Worm (Caenorhabditis elegans) whole organism, young adult: ENCODE results near the gene cope-1.
"Not testable (repeated sequence)": the region's sequence is repeated elsewhere in the genome, so short reads cannot be mapped to it uniquely, and the experiment has no call there.

Source experiments
- F52B5.7 ChIP-seq: sonication (generic microtip); optimal IDR thresholded peaks from 2 replicates; lab custom pipeline; 2016; ENCODE audit warnings: mild to moderate bottlenecking, missing genetic modification characterization, missing compliant biosample characterization
- K11D2.4 ChIP-seq: fragments of 200-800 bp; sonication (Bioruptor generic); IDR thresholded peaks from 2 replicates; pipeline ENCODE4 v1.3.6; 2022; ENCODE audit warnings: missing genetic modification reagents, missing genetic modification characterization, missing compliant biosample characterization
- ets-4 ChIP-seq: fragments of 200-800 bp; sonication (Bioruptor generic); optimal IDR thresholded peaks from 2 replicates; lab custom pipeline; 2018; ENCODE audit warnings: mild to moderate bottlenecking, missing genetic modification characterization, missing compliant biosample characterization
- fkh-3 ChIP-seq: sonication (generic microtip); optimal IDR thresholded peaks from 2 replicates; lab custom pipeline; 2016; ENCODE audit warnings: mild to moderate bottlenecking, missing genetic modification characterization, missing compliant biosample characterization
- nfya-2 ChIP-seq: fragments of 200-800 bp; sonication (Bioruptor generic); IDR thresholded peaks from 2 replicates; pipeline ENCODE4 v1.3.6; 2022; ENCODE audit warnings: missing genetic modification reagents, missing genetic modification characterization, missing compliant biosample characterization
- nfyb-1 ChIP-seq: fragments of 200-800 bp; sonication (Bioruptor generic); IDR thresholded peaks from 2 replicates; pipeline ENCODE4 v1.3.6; 2022; ENCODE audit warnings: missing genetic modification reagents, missing genetic modification characterization, missing compliant biosample characterization
- nhr-179 ChIP-seq: sonication (generic microtip); optimal IDR thresholded peaks from 2 replicates; lab custom pipeline; 2016; ENCODE audit warnings: mild to moderate bottlenecking, missing genetic modification characterization, missing compliant biosample characterization
- pha-4 ChIP-seq: fragments of 150-350 bp; sonication (generic microtip); optimal IDR thresholded peaks from 2 replicates; lab custom pipeline; 2014; ENCODE audit warnings: missing biosample characterization, missing genetic modification reagents, missing genetic modification characterization
- rec-8 ChIP-seq, 2 experiments: sonication (generic microtip); optimal IDR thresholded peaks; 2 replicates each; lab custom pipeline; 2016; ENCODE audit warnings: mild to moderate bottlenecking in 2 of 2, missing genetic modification characterization in 2 of 2, missing genetic modification reagents in 2 of 2, missing genotype in 2 of 2, missing biosample characterization in 1 of 2, missing compliant biosample characterization in 1 of 2, moderate library complexity in 1 of 2
- rpc-1 ChIP-seq, 2 experiments: fragments of 150-350 bp in 1 of 2; sonication (generic microtip) in 1 of 2; optimal IDR thresholded peaks; 2 replicates each; lab custom pipeline; 2014 to 2018; ENCODE audit warnings: missing biosample characterization in 1 of 2, missing genetic modification characterization in 1 of 2, missing genetic modification reagents in 1 of 2, missing genotype in 1 of 2
- unc-130 ChIP-seq: sonication (generic microtip); optimal IDR thresholded peaks from 2 replicates; lab custom pipeline; 2016; ENCODE audit warnings: missing genetic modification reagents, missing genetic modification characterization, missing compliant biosample characterization

ce11 chrIII:13446865-13447264, 20.8 kb downstream of the cope-1 start:
- TF ChIP-seq rpc-1 (optimal IDR thresholded peaks at IDR 0.05; lab: Kevin White, UChicago); rpc-1 (tag; optimal IDR thresholded peaks at IDR 0.05; lab: Kevin White, UChicago); nfya-2 (GFP tag; lab: Robert Waterston, UW); nhr-179 (tag; lab: Kevin White, UChicago); K11D2.4 (GFP tag; lab: Robert Waterston, UW); fkh-3 (tag; lab: Kevin White, UChicago); nfyb-1 (GFP tag; lab: Robert Waterston, UW); ets-4 (GFP tag; lab: Kevin White, UChicago); unc-130; pha-4; F52B5.7 (tag; lab: Kevin White, UChicago); rec-8 (tag; optimal IDR thresholded peaks at IDR 0.05; lab: Kevin White, UChicago): not testable (repeated sequence)
